Fruit fly (Drosophila melanogaster) whole organism, prepupa: ENCODE measurements around the gene Vsx1.

Source experiments
- CG10631 ChIP-seq: fragments of 200-800 bp; sonication (Bioruptor generic); optimal IDR thresholded peaks from 2 replicates; lab custom pipeline; 2016; ENCODE audit warnings: missing biosample characterization, missing genetic modification characterization
- CG10669 ChIP-seq: fragments of 200-800 bp; sonication (Bioruptor generic); optimal IDR thresholded peaks from 3 replicates; lab custom pipeline; 2018; ENCODE audit warnings: missing biosample characterization, mild to moderate bottlenecking, missing genetic modification characterization, moderate library complexity
- CG1621 ChIP-seq: fragments of 200-800 bp; sonication (Bioruptor generic); optimal IDR thresholded peaks from 3 replicates; lab custom pipeline; 2018; ENCODE audit warnings: missing biosample characterization, mild to moderate bottlenecking, missing genetic modification characterization
- CG3032 ChIP-seq: fragments of 200-800 bp; optimal IDR thresholded peaks from 2 replicates; lab custom pipeline; 2019; ENCODE audit warnings: missing biosample characterization, mild to moderate bottlenecking, missing genetic modification characterization, moderate library complexity
- CG31627 ChIP-seq: fragments of 200-800 bp; sonication (Bioruptor generic); optimal IDR thresholded peaks from 3 replicates; lab custom pipeline; 2016; ENCODE audit warnings: missing biosample characterization, missing genetic modification characterization
- CG32006 ChIP-seq: fragments of 200-800 bp; sonication (Bioruptor generic); optimal IDR thresholded peaks from 3 replicates; lab custom pipeline; 2017; ENCODE audit warnings: missing biosample characterization, mild to moderate bottlenecking, missing genetic modification characterization
- CG34406 ChIP-seq: fragments of 200-800 bp; sonication (Bioruptor generic); optimal IDR thresholded peaks from 3 replicates; lab custom pipeline; 2016; ENCODE audit warnings: missing biosample characterization, missing genetic modification characterization
- CG6163 ChIP-seq: fragments of 200-800 bp; sonication (Bioruptor generic); IDR thresholded peaks from 3 replicates; pipeline ENCODE4 v1.3.6; 2022; ENCODE audit warnings: missing biosample characterization, missing genetic modification characterization
- CG6276 ChIP-seq: fragments of 200-800 bp; sonication (Bioruptor generic); optimal IDR thresholded peaks from 2 replicates; lab custom pipeline; 2017; ENCODE audit warnings: missing biosample characterization, mild to moderate bottlenecking, missing genetic modification characterization
- CG7368 ChIP-seq: fragments of 200-800 bp; sonication (Bioruptor generic); optimal IDR thresholded peaks from 3 replicates; lab custom pipeline; 2016; ENCODE audit warnings: missing biosample characterization, missing genetic modification characterization
- Eip93F ChIP-seq: fragments of 200-800 bp; sonication (Bioruptor generic); optimal IDR thresholded peaks from 2 replicates; lab custom pipeline; 2016; ENCODE audit warnings: missing biosample characterization, mild to moderate bottlenecking, missing genetic modification characterization
- Ets96B ChIP-seq: fragments of 200-800 bp; optimal IDR thresholded peaks from 2 replicates; lab custom pipeline; 2019; ENCODE audit warnings: missing biosample characterization, mild to moderate bottlenecking, missing genetic modification characterization, moderate library complexity
- Hr38 ChIP-seq: sonication (Bioruptor generic); optimal IDR thresholded peaks from 2 replicates; lab custom pipeline; 2016; ENCODE audit warnings: missing biosample characterization, missing genetic modification characterization
- dac ChIP-seq: fragments of 200-800 bp; sonication (Bioruptor generic); optimal IDR thresholded peaks from 2 replicates; lab custom pipeline; 2017; ENCODE audit warnings: missing biosample characterization, mild to moderate bottlenecking, missing genetic modification characterization
- lz ChIP-seq: fragments of 200-800 bp; sonication (Bioruptor generic); optimal IDR thresholded peaks from 3 replicates; lab custom pipeline; 2016; ENCODE audit warnings: missing biosample characterization, missing genetic modification characterization
- svp ChIP-seq: fragments of 200-800 bp; sonication (Bioruptor generic); peaks from one replicate; lab custom pipeline; 2016; ENCODE audit warnings: missing biosample characterization, missing genetic modification characterization

Gene Vsx1

dm6 chrX:5661971-5662370 is 67.9 kb downstream of the Vsx1 start:
- TF ChIP-seq CG3032 (no peak), CG6163 (GFP tag; lab: Robert Waterston, UW) (no peak), lz (GFP tag; lab: Kevin White, UChicago) (no peak), CG6276 (no peak), Hr38 (no peak), CG10631 (GFP tag; lab: Kevin White, UChicago) (no peak), CG1621 (tag; lab: Kevin White, UChicago) (no peak), Ets96B (tag; lab: Kevin White, UChicago) (no peak), CG34406 (GFP tag; lab: Kevin White, UChicago) (no peak), CG7368 (GFP tag; lab: Kevin White, UChicago) (no peak), svp (GFP tag; lab: Kevin White, UChicago) (no peak), CG32006 (GFP tag; lab: Kevin White, UChicago) (no peak), CG10669 (GFP tag; lab: Kevin White, UChicago) (no peak), Eip93F (GFP tag; lab: Kevin White, UChicago) (no peak), CG31627 (GFP tag; lab: Kevin White, UChicago) (no peak), dac (GFP tag; lab: Kevin White, UChicago) (no peak)
